Fruit fly (Drosophila melanogaster) whole organism, pupa: ENCODE data around the gene mRpL30.

Experiments
- CG14655 ChIP-seq: fragments of 200-800 bp; sonication (Bioruptor generic); optimal IDR thresholded peaks from 3 replicates; lab custom pipeline; 2017; ENCODE audit warnings: mild to moderate bottlenecking, missing biosample characterization, missing genetic modification reagents, missing genetic modification characterization
- CG32121 ChIP-seq: fragments of 200-800 bp; sonication (Bioruptor generic); IDR thresholded peaks from 2 replicates; pipeline ENCODE4 v1.3.6; 2022; ENCODE audit warnings: missing biosample characterization, missing genetic modification characterization
- CG34367 ChIP-seq: fragments of 200-800 bp; sonication (Bioruptor generic); optimal IDR thresholded peaks from 2 replicates; lab custom pipeline; 2018; ENCODE audit warnings: missing biosample characterization, mild to moderate bottlenecking, missing genetic modification characterization
- CG4496 ChIP-seq: fragments of 200-800 bp; sonication (Bioruptor generic); IDR thresholded peaks from 3 replicates; pipeline ENCODE4 v1.3.6; 2022; ENCODE audit warnings: missing biosample characterization, missing genetic modification characterization
- CG8159 ChIP-seq: fragments of 200-800 bp; sonication (Bioruptor generic); optimal IDR thresholded peaks from 3 replicates; lab custom pipeline; 2018; ENCODE audit warnings: missing biosample characterization, mild to moderate bottlenecking, missing genetic modification characterization, moderate library complexity
- CG8301 ChIP-seq: fragments of 200-800 bp; sonication (Bioruptor generic); optimal IDR thresholded peaks from 2 replicates; lab custom pipeline; 2018; ENCODE audit warnings: missing biosample characterization, mild to moderate bottlenecking, missing genetic modification characterization
- CG9948 ChIP-seq: fragments of 200-800 bp; sonication (Bioruptor generic); optimal IDR thresholded peaks from 2 replicates; lab custom pipeline; 2018; ENCODE audit warnings: missing biosample characterization, mild to moderate bottlenecking, missing genetic modification characterization, moderate library complexity
- EcR ChIP-seq: fragments of 200-800 bp; sonication (Bioruptor generic); optimal IDR thresholded peaks from 3 replicates; lab custom pipeline; 2019; ENCODE audit warnings: missing biosample characterization, missing genetic modification characterization, mild to moderate bottlenecking, moderate library complexity, missing genetic modification reagents
- Pif1B ChIP-seq: fragments of 200-800 bp; sonication (Bioruptor generic); optimal IDR thresholded peaks from 3 replicates; lab custom pipeline; 2016; ENCODE audit warnings: missing biosample characterization, missing genetic modification characterization
- fd96Ca ChIP-seq: fragments of 200-800 bp; sonication (Bioruptor generic); IDR thresholded peaks from 3 replicates; pipeline ENCODE4 v1.3.6; 2022; ENCODE audit warnings: missing biosample characterization, missing genetic modification characterization
- gl ChIP-seq: fragments of 200-800 bp; sonication (Bioruptor generic); optimal IDR thresholded peaks from 2 replicates; lab custom pipeline; 2018; ENCODE audit warnings: missing biosample characterization, mild to moderate bottlenecking, missing genetic modification characterization

- TF ChIP-seq CG9948, result no peak
- no peak for TF ChIP-seq gl (tag; lab: Kevin White, UChicago)
- no peak for TF ChIP-seq CG14655 (GFP tag; lab: Kevin White, UChicago)
- no peak for TF ChIP-seq Pif1B
- TF ChIP-seq CG34367 (tag; lab: Kevin White, UChicago), result no peak
- no peak for TF ChIP-seq CG8159
- TF ChIP-seq EcR, result no peak
- TF ChIP-seq CG32121 (GFP tag; lab: Robert Waterston, UW), result peak; percentile 57; the same call in 1 of the 2 replicates
- peak; percentile 41; the same call in 1 of the 3 replicates for TF ChIP-seq CG4496
- no peak for TF ChIP-seq CG8301 (tag; lab: Kevin White, UChicago)
- peak; percentile 40; the same call in 2 of the 3 replicates for TF ChIP-seq fd96Ca
Observed at dm6 chrX:4614325-4614724, 33.3 kb upstream of the mRpL30 start.
